Fruit fly (Drosophila melanogaster) whole organism: ENCODE data around the gene teq.

ENCODE experiments used
- pan ChIP-seq: fragments of >200 bp; optimal IDR thresholded peaks from 2 replicates; lab custom pipeline; 2017
- psq ChIP-seq: fragments of >200 bp; optimal IDR thresholded peaks from 2 replicates; lab custom pipeline; 2017

DNA sequence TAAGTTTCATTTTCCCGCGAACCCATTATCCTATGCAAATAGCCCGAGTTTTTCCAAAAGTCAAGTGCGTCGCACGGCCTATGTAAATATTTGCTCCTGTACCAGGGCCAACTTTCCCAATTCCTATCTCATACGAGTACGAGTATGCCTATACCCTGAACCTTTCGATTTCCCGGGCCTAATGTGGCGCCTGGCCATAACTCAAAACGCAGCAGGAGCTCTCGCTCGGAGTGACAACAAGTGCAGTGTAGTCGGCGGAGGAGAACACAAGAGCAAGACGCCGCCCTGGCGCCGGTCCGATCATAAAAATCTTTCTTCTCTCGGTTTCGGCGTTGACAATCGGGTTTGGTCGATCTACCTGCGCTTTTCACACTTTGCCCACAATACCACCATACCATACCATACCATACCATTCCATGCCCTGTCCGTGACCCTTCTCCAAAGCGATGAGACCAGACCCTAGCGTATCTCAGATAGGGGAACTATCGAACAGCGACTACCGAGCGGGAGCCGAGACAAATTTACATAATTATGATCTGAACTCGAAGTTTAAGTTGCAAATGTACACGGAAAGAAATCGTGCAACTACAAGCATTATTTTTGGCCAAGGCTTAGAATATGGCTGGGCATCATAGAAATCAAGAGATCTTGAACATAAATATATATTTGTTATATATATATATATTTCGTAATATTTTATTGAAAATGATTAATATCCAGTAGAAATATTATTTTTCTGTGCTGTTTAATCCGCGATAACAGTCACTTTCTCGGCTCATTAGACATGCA lies 32.0 kb upstream of the teq start:
- no peak for TF ChIP-seq psq (lab: Kevin White, UChicago)
- TF ChIP-seq pan (lab: Kevin White, UChicago): no peak
